Fruit fly (Drosophila melanogaster): ENCODE measurements around the gene pll.

Gene pll

dm6 chr3R:27208724-27209343, 44.1 kb downstream of the pll start (continued):
- TF ChIP-seq grn (GFP tag; optimal IDR thresholded peaks at IDR 0.05) (peak; percentile 26), cato (GFP tag; optimal IDR thresholded peaks at IDR 0.05; ENCODE audit: borderline replicate concordance) (peak; percentile 28), Dp (GFP tag; optimal IDR thresholded peaks at IDR 0.05) (no peak), pita (GFP tag; optimal IDR thresholded peaks at IDR 0.05) (no peak), sc (optimal IDR thresholded peaks at IDR 0.05) (no peak), sc (GFP tag; optimal IDR thresholded peaks at IDR 0.05) (peak; percentile 26), CG18764 (GFP tag; optimal IDR thresholded peaks at IDR 0.05) (no peak), CG3995 (GFP tag; optimal IDR thresholded peaks at IDR 0.05) (no peak), CG32767 (GFP tag; IDR thresholded peaks at IDR 0.05) (no peak), Awh (GFP tag; IDR thresholded peaks at IDR 0.05) (peak; percentile 84), vnd (GFP tag; IDR thresholded peaks at IDR 0.05; ENCODE audit: partially characterized antibody) (no peak), CTCF (GFP tag; optimal IDR thresholded peaks at IDR 0.05) (no peak), chif (GFP tag; optimal IDR thresholded peaks at IDR 0.05) (peak in 1 of 2 experiments; percentile 15), NFAT (GFP tag; IDR thresholded peaks at IDR 0.05) (peak; percentile 29; the same call in 1 of the 2 replicates), ranshi (GFP tag; IDR thresholded peaks at IDR 0.05) (0 out of 2 replicates have a peak, but pooled peaks have one; percentile 43), CG4820 (GFP tag; optimal IDR thresholded peaks at IDR 0.05) (no peak), p53 (GFP tag; optimal IDR thresholded peaks at IDR 0.05) (peak; percentile 9), pnt (GFP tag; optimal IDR thresholded peaks at IDR 0.05) (peak; percentile 53)

DNA sequence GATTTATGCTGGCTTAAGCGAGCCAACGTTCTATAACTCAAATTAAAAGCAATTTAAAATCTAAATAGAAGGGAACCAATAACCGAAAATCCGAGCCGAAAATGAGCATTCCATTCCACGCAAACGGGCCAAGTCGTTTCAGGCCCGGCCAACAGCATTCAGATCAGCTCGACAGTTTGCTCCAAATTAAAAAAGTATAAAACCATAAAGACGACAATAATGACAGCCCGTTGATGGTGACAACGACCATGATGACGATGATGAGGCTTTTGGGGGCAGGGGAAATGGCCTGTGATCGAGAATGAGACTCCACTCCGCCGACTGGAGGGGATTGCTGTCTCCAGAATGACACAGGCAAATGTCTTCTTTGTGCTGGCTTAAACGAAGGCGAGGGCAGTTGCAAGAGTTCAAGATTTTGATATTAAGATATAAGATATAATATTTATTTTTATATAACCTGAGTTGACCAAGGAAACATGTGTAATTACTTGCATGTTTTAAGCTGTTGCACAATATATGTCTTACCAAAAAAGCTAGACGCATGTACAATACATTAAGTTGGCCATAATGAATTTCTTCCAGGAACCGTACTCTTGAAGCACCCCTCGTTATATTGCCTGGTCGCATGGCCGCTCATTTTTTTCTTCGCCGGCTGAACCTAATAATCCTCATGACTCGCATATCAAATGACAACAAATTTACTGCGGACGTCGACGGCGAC, 48.1 kb downstream of the pll start:
- TF ChIP-seq CG13424 (tag; optimal IDR thresholded peaks at IDR 0.05) (peak; percentile 0), en (GFP tag; optimal IDR thresholded peaks at IDR 0.05) (no peak), Hr3 (GFP tag; optimal IDR thresholded peaks at IDR 0.05) (no peak), kni (GFP tag; optimal IDR thresholded peaks at IDR 0.05) (no peak), Dbx (GFP tag; IDR thresholded peaks at IDR 0.05) (no peak), CG30431 (GFP tag; optimal IDR thresholded peaks at IDR 0.05) (no peak), gem (tag; optimal IDR thresholded peaks at IDR 0.05) (peak; percentile 47), CG10431 (GFP tag; optimal IDR thresholded peaks at IDR 0.05) (no peak), CG7839 (tag; optimal IDR thresholded peaks at IDR 0.05) (peak; percentile 19), CG6254 (GFP tag; optimal IDR thresholded peaks at IDR 0.05) (peak; percentile 41), CG2712 (tag; optimal IDR thresholded peaks at IDR 0.05) (peak; percentile 66), lbe (GFP tag; optimal IDR thresholded peaks at IDR 0.05) (peak; percentile 3), grn (GFP tag; optimal IDR thresholded peaks at IDR 0.05) (no peak), CG18476 (GFP tag; optimal IDR thresholded peaks at IDR 0.05) (peak; percentile 96), vvl (GFP tag; IDR thresholded peaks at IDR 0.05) (0 out of 2 replicates have a peak, but pooled peaks have one; percentile 15), row (GFP tag; IDR thresholded peaks at IDR 0.05) (peak; percentile 78), CG1529 (GFP tag; optimal IDR thresholded peaks at IDR 0.05) (no peak), z (GFP tag; IDR thresholded peaks at IDR 0.05) (no peak), croc (GFP tag; conservative IDR thresholded peaks at IDR 0.05) (0 out of 3 replicates have a peak, but pooled peaks have one; percentile 17), phol (tag; optimal IDR thresholded peaks at IDR 0.05) (peak; percentile 55), Eip74EF (GFP tag; optimal IDR thresholded peaks at IDR 0.05) (no peak), Usf (GFP tag; optimal IDR thresholded peaks at IDR 0.05) (peak; percentile 21), Dek (tag; optimal IDR thresholded peaks at IDR 0.05) (no peak), tna (GFP tag; IDR thresholded peaks at IDR 0.05; ENCODE audit: partially characterized antibody) (no peak), CG3726 (GFP tag; IDR thresholded peaks at IDR 0.05) (no peak), otp (GFP tag; IDR thresholded peaks at IDR 0.05) (no peak), Abd-B (GFP tag; optimal IDR thresholded peaks at IDR 0.05) (peak; percentile 31), Blimp-1 (GFP tag; optimal IDR thresholded peaks at IDR 0.05) (peak; percentile 43), CG4424 (GFP tag; optimal IDR thresholded peaks at IDR 0.05) (peak; percentile 27), zfh1 (GFP tag; IDR thresholded peaks at IDR 0.05) (peak; percentile 56; the same call in 1 of the 3 replicates), Nf-YC (tag; optimal IDR thresholded peaks at IDR 0.05) (no peak), Stat92E (GFP tag; optimal IDR thresholded peaks at IDR 0.05) (no peak)

Measured in whole organism, embryonic.